Fruit fly (Drosophila melanogaster): ENCODE results near the gene CG15765.

CG15765 gene

DNA sequence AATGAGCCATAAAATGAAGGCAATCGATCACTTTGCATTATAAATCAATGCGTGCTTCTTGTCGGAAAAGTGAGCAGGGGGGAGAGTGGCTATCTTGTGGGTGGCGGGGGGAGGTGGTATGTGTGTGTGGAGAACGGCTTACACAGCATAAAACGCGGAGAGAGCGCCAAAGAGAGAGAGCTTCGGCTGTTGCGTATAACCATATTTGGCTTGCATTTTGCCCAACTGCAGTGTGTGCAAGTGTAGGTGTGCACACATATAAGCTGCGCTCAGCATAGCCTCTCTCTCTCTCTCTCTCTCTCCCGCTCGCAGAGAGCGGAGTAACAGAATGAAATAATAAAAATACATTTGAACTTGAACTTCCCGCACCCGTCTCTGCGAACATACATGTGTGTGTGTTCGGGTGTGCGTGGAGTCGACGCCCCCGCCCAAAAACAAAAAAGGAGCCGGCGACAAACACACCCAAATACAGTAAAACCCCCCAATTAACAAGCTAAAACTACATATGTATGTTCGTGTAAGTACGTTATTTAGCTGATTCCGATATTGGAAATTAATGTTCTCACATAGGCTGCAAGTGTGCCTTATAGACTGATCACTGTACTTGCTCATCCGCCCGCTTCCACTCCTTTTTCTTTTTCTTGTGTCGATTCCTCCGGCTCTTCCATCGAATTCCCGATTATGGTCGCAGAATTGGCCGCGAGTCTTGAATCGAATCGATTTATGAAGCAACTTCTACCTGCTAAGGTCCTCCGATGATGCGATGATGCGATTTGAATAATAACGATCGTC is 68.6 kb downstream of the CG15765 start (continued):
- TF ChIP-seq ash1 (GFP tag; optimal IDR thresholded peaks at IDR 0.05) (no peak), tio (GFP tag; optimal IDR thresholded peaks at IDR 0.05) (no peak), CG12391 (tag; optimal IDR thresholded peaks at IDR 0.05) (peak; percentile 29), amos (GFP tag; IDR thresholded peaks at IDR 0.05; ENCODE audit: partially characterized antibody) (no peak), CG9437 (GFP tag; optimal IDR thresholded peaks at IDR 0.05) (no peak), CG15073 (GFP tag; optimal IDR thresholded peaks at IDR 0.05) (no peak), z (GFP tag; IDR thresholded peaks at IDR 0.05) (no peak; the same call in 2 of the 3 replicates), CG13424 (tag; optimal IDR thresholded peaks at IDR 0.05) (no peak), CG9876 (GFP tag; optimal IDR thresholded peaks at IDR 0.05) (no peak), wek (GFP tag; optimal IDR thresholded peaks at IDR 0.05) (no peak), Optix (GFP tag; IDR thresholded peaks at IDR 0.05) (0 out of 3 replicates have a peak, but pooled peaks have one; percentile 19), CG9817 (tag; optimal IDR thresholded peaks at IDR 0.05) (no peak), Bdp1 (GFP tag; optimal IDR thresholded peaks at IDR 0.05) (no peak), CG8290 (GFP tag; optimal IDR thresholded peaks at IDR 0.05) (peak; percentile 13), CG8290 (tag; optimal IDR thresholded peaks at IDR 0.05) (peak in 1 of 2 experiments; percentile 16), CG4617 (GFP tag; optimal IDR thresholded peaks at IDR 0.05; ENCODE audit: borderline replicate concordance) (no peak), peb (GFP tag; IDR thresholded peaks at IDR 0.05) (no peak), CG8924 (tag; optimal IDR thresholded peaks at IDR 0.05) (no peak), CG3281 (GFP tag; optimal IDR thresholded peaks at IDR 0.05) (no peak), CG17361 (GFP tag; IDR thresholded peaks at IDR 0.05) (peak; percentile 27; the same call in 1 of the 3 replicates), HHEX (GFP tag; optimal IDR thresholded peaks at IDR 0.05) (no peak), her (GFP tag; optimal IDR thresholded peaks at IDR 0.05) (peak; percentile 6), CG17328 (GFP tag; IDR thresholded peaks at IDR 0.05) (peak; percentile 43; the same call in 1 of the 2 replicates), CG18262 (tag; optimal IDR thresholded peaks at IDR 0.05) (peak; percentile 46), Dll (GFP tag; IDR thresholded peaks at IDR 0.05; ENCODE audit: partially characterized antibody) (0 out of 4 replicates have a peak, but pooled peaks have one; percentile 40), CG15269 (tag; optimal IDR thresholded peaks at IDR 0.05) (no peak), CG11695 (GFP tag; IDR thresholded peaks at IDR 0.05) (0 out of 3 replicates have a peak, but pooled peaks have one; percentile 20), gcm (GFP tag; optimal IDR thresholded peaks at IDR 0.05) (peak; percentile 29), CG10321 (GFP tag; IDR thresholded peaks at IDR 0.05) (0 out of 2 replicates have a peak, but pooled peaks have one; percentile 11), pb (GFP tag; optimal IDR thresholded peaks at IDR 0.05) (no peak), CG2875 (GFP tag; optimal IDR thresholded peaks at IDR 0.05) (no peak), ssp (GFP tag; IDR thresholded peaks at IDR 0.05) (no peak), lbe (GFP tag; optimal IDR thresholded peaks at IDR 0.05) (peak; percentile 49), CG13123 (GFP tag; optimal IDR thresholded peaks at IDR 0.05) (no peak), ci (GFP tag; IDR thresholded peaks at IDR 0.05) (0 out of 3 replicates have a peak, but pooled peaks have one; percentile 45), CG14441 (GFP tag; IDR thresholded peaks at IDR 0.05) (0 out of 2 replicates have a peak, but pooled peaks have one; percentile 28), CG3163 (GFP tag; optimal IDR thresholded peaks at IDR 0.05) (no peak), bcd (GFP tag; optimal IDR thresholded peaks at IDR 0.05) (no peak), CG15514 (GFP tag; optimal IDR thresholded peaks at IDR 0.05) (peak; percentile 2), mld (GFP tag; IDR thresholded peaks at IDR 0.05; ENCODE audit: partially characterized antibody) (no peak), CG18011 (GFP tag; optimal IDR thresholded peaks at IDR 0.05) (no peak), onecut (GFP tag; IDR thresholded peaks at IDR 0.05) (peak; percentile 39), CG4282 (GFP tag; optimal IDR thresholded peaks at IDR 0.05) (no peak), CG1832 (GFP tag; optimal IDR thresholded peaks at IDR 0.05) (no peak), CG9215 (GFP tag; IDR thresholded peaks at IDR 0.05) (no peak), CG10366 (GFP tag; IDR thresholded peaks at IDR 0.05) (peak; percentile 13; the same call in 1 of the 2 replicates), zf30C (GFP tag; optimal IDR thresholded peaks at IDR 0.05) (no peak), eve (GFP tag; optimal IDR thresholded peaks at IDR 0.05) (no peak), crp (GFP tag; optimal IDR thresholded peaks at IDR 0.05) (no peak)
